Worm (Caenorhabditis elegans): Measurements from ENCODE around the gene wdfy-3.

ce11 chrIV:12688370-12688769 is 35.2 kb downstream of the wdfy-3 start, which contains the start of gene T23B5.3:
- TF ChIP-seq ztf-4 (tag; optimal IDR thresholded peaks at IDR 0.05) = no peak
- no peak for TF ChIP-seq lin-39 (tag; optimal IDR thresholded peaks at IDR 0.05)
- no peak for TF ChIP-seq ama-1 (optimal IDR thresholded peaks at IDR 0.05)
- TF ChIP-seq jun-1 (tag; optimal IDR thresholded peaks at IDR 0.05) = no peak
- TF ChIP-seq dpl-1 (GFP tag; optimal IDR thresholded peaks at IDR 0.05) = no peak
- no peak for TF ChIP-seq aly-2 (tag; optimal IDR thresholded peaks at IDR 0.05)

All from whole organism, L1 larva.